Fruit fly (Drosophila melanogaster) whole organism, prepupa: ENCODE data around the gene Mulk.

ENCODE experiments used
- CG10669 ChIP-seq: fragments of 200-800 bp; sonication (Bioruptor generic); optimal IDR thresholded peaks from 3 replicates; lab custom pipeline; 2018; ENCODE audit warnings: missing biosample characterization, mild to moderate bottlenecking, missing genetic modification characterization, moderate library complexity
- CG15336 ChIP-seq: fragments of 200-800 bp; sonication (Bioruptor generic); IDR thresholded peaks from 2 replicates; pipeline ENCODE4 v1.3.6; 2022; ENCODE audit warnings: missing biosample characterization, missing genetic modification characterization
- CG6792 ChIP-seq: fragments of 200-800 bp; sonication (Bioruptor generic); optimal IDR thresholded peaks from 3 replicates; lab custom pipeline; 2016; ENCODE audit warnings: missing biosample characterization, missing genetic modification characterization
- CG6854 ChIP-seq: fragments of 200-800 bp; sonication (Bioruptor generic); optimal IDR thresholded peaks from 2 replicates; lab custom pipeline; 2017; ENCODE audit warnings: missing biosample characterization, mild to moderate bottlenecking, missing genetic modification characterization
- CG8119 ChIP-seq: fragments of 200-800 bp; sonication (Bioruptor generic); IDR thresholded peaks from 3 replicates; pipeline ENCODE4 v1.3.6; 2022; ENCODE audit warnings: missing biosample characterization, missing genetic modification characterization
- Ets21C ChIP-seq: fragments of 200-800 bp; sonication (Bioruptor generic); optimal IDR thresholded peaks from 3 replicates; lab custom pipeline; 2016; ENCODE audit warnings: missing biosample characterization, missing genetic modification characterization
- Lpt ChIP-seq: fragments of 200-800 bp; sonication (Bioruptor generic); optimal IDR thresholded peaks from 3 replicates; lab custom pipeline; 2016; ENCODE audit warnings: missing biosample characterization, missing genetic modification characterization
- Met ChIP-seq: fragments of 200-800 bp; sonication (Bioruptor generic); optimal IDR thresholded peaks from 3 replicates; lab custom pipeline; 2016; ENCODE audit warnings: missing biosample characterization, missing genetic modification characterization
- acj6 ChIP-seq: fragments of 200-800 bp; sonication (Bioruptor generic); optimal IDR thresholded peaks from 3 replicates; lab custom pipeline; 2016; ENCODE audit warnings: missing biosample characterization, missing genetic modification characterization
- fd59A ChIP-seq: fragments of 200-800 bp; sonication (Bioruptor generic); optimal IDR thresholded peaks from 2 replicates; lab custom pipeline; 2017; ENCODE audit warnings: missing biosample characterization, mild to moderate bottlenecking, missing genetic modification characterization, missing genetic modification reagents
- fkh ChIP-seq: fragments of 200-800 bp; sonication (Bioruptor generic); optimal IDR thresholded peaks from 3 replicates; lab custom pipeline; 2017; ENCODE audit warnings: missing biosample characterization, mild to moderate bottlenecking, missing genetic modification characterization, moderate library complexity
- ss ChIP-seq, 2 experiments: fragments of 200-800 bp; sonication (Bioruptor generic); optimal IDR thresholded peaks; 2 replicates in 1 of 2; 3 replicates in 1 of 2; lab custom pipeline; 2017 to 2018; ENCODE audit warnings: mild to moderate bottlenecking in 2 of 2, missing biosample characterization in 2 of 2, missing genetic modification characterization in 2 of 2, moderate library complexity in 1 of 2
- topi ChIP-seq: fragments of 200-800 bp; sonication (Bioruptor generic); optimal IDR thresholded peaks from 3 replicates; lab custom pipeline; 2016; ENCODE audit warnings: missing biosample characterization, missing genetic modification characterization

DNA sequence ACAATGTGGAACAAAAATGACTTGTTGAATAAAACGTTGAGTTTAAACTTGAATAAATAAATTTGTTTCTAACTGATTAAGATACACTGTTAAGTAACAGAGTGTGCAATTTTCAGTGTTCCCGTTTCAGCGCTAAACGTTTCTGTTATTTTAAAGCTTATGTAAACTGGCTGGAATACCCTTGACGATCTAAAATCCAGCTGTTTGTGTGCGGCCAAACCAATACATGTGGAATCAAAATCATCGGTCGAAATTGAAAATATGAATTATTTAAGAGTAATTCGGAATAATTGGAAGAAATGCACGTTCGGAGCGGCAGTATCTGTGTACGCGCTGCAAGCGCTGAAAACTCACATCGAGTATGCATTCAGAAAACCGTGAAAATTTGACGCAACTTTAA is at the start of gene Mulk:
- TF ChIP-seq CG15336 (no peak), CG8119 (GFP tag; lab: Robert Waterston, UW) (no peak), CG6792 (GFP tag; lab: Kevin White, UChicago) (no peak), CG6854 (GFP tag; lab: Kevin White, UChicago) (no peak), Ets21C (GFP tag; lab: Kevin White, UChicago) (no peak), ss (GFP tag; optimal IDR thresholded peaks at IDR 0.05; lab: Kevin White, UChicago) (no peak), CG10669 (GFP tag; lab: Kevin White, UChicago) (no peak), topi (GFP tag; lab: Kevin White, UChicago) (no peak), fkh (GFP tag; lab: Kevin White, UChicago) (no peak), Met (GFP tag; lab: Kevin White, UChicago) (no peak), fd59A (no peak), Lpt (GFP tag; lab: Kevin White, UChicago) (no peak), acj6 (GFP tag; lab: Kevin White, UChicago) (no peak)
